Worm (Caenorhabditis elegans) whole organism, young adult: ENCODE measurements around the gene F14B8.5.

Experiments
- B0261.1 ChIP-seq: sonication (generic microtip); optimal IDR thresholded peaks from 2 replicates; lab custom pipeline; 2016; ENCODE audit warnings: mild to moderate bottlenecking, missing genetic modification characterization, moderate library complexity, missing compliant biosample characterization
- F37B4.10 ChIP-seq: fragments of 200-800 bp; sonication (Bioruptor generic); IDR thresholded peaks from 2 replicates; pipeline ENCODE4 v1.3.6; 2022; ENCODE audit warnings: missing genetic modification characterization, missing compliant biosample characterization
- akir-1 ChIP-seq: fragments of 200-800 bp; sonication (Bioruptor generic); optimal IDR thresholded peaks from 2 replicates; lab custom pipeline; 2018; ENCODE audit warnings: mild to moderate bottlenecking, missing genetic modification characterization, moderate library complexity, missing compliant biosample characterization
- ama-1 ChIP-seq, 3 experiments: fragments of 150-350 bp in 1 of 3; sonication (generic microtip) in 2 of 3; optimal IDR thresholded peaks; 2 replicates each; lab custom pipeline; 2014 to 2018; ENCODE audit warnings: missing biosample characterization in 2 of 3, missing genetic modification characterization in 2 of 3, missing genetic modification reagents in 2 of 3
- ceh-40 ChIP-seq: fragments of 200-800 bp; sonication (Bioruptor generic); IDR thresholded peaks from 2 replicates; pipeline ENCODE4 v1.3.6; 2022; ENCODE audit warnings: missing genetic modification characterization, missing compliant biosample characterization
- ceh-91 ChIP-seq: fragments of 200-800 bp; sonication (Bioruptor generic); IDR thresholded peaks from 2 replicates; pipeline ENCODE4 v1.3.6; 2022; ENCODE audit warnings: missing genetic modification reagents, missing genetic modification characterization, missing compliant biosample characterization
- dox-1 ChIP-seq: fragments of 200-800 bp; sonication (Bioruptor generic); IDR thresholded peaks from 2 replicates; pipeline ENCODE4 v1.3.6; 2022; ENCODE audit warnings: missing genetic modification reagents, missing genetic modification characterization, missing compliant biosample characterization
- ekl-4 ChIP-seq: fragments of 200-800 bp; sonication (Bioruptor generic); IDR thresholded peaks from 2 replicates; pipeline ENCODE4 v1.3.6; 2022; ENCODE audit warnings: missing genetic modification reagents, missing genetic modification characterization, missing compliant biosample characterization
- unc-62 ChIP-seq: fragments of 150-350 bp; optimal IDR thresholded peaks from 2 replicates; lab custom pipeline; 2014; ENCODE audit warnings: missing biosample characterization, missing genetic modification reagents, missing genetic modification characterization
- zim-3 ChIP-seq: sonication (generic microtip); optimal IDR thresholded peaks from 2 replicates; lab custom pipeline; 2017; ENCODE audit warnings: mild to moderate bottlenecking, missing genetic modification characterization, moderate library complexity, missing compliant biosample characterization
- ztf-26 ChIP-seq: sonication (generic microtip); optimal IDR thresholded peaks from 2 replicates; lab custom pipeline; 2017; ENCODE audit warnings: missing genetic modification characterization, missing compliant biosample characterization

DNA sequence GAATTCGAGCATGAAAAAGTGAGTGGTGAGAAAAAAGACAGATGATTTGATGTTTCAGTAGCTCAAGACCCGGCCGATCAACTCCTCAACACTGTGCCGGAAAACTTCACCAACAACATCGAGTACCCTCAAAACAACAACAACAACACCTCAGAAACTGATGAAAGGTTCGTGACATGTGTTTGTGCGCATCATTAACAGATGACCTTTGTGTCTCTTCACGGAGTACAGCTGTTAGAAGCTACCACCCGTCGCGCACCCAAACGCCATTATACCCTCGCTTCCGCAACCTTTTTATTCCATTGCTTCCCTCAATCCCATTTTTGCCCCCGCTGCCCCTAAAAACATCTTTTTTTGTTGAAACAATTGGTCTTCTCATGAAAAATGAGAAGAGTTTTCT is 13.2 kb downstream of the F14B8.5 start:
- TF ChIP-seq B0261.1 (tag; lab: Kevin White, UChicago): no peak
- TF ChIP-seq ztf-26: no peak
- no peak for TF ChIP-seq zim-3 (tag; lab: Kevin White, UChicago)
- TF ChIP-seq akir-1 (GFP tag; lab: Kevin White, UChicago): no peak
- no peak for TF ChIP-seq unc-62 (GFP tag; lab: Kevin White, UChicago)
- no peak for TF ChIP-seq ekl-4 (GFP tag; lab: Robert Waterston, UW)
- no peak for TF ChIP-seq F37B4.10 (GFP tag; lab: Robert Waterston, UW)
- no peak for TF ChIP-seq ceh-40
- no peak for TF ChIP-seq ceh-91
- TF ChIP-seq dox-1 (GFP tag; lab: Robert Waterston, UW): no peak
- no peak for TF ChIP-seq ama-1 (optimal IDR thresholded peaks at IDR 0.05; lab: Kevin White, UChicago)
- no peak for TF ChIP-seq ama-1 (GFP tag; optimal IDR thresholded peaks at IDR 0.05; lab: Kevin White, UChicago)
